Worm (Caenorhabditis elegans): Measurements from ENCODE around the gene dpy-26.
A peak's percentile ranks its signal among the peaks of the same experiment; 100 is the strongest.

The dpy-26 gene

ce11 chrIV:12417536-12418195 lies 33.5 kb downstream of the dpy-26 start, which contains the start of gene F08G5.3 (continued):
- no peak for TF ChIP-seq fkh-6 (tag; optimal IDR thresholded peaks at IDR 0.05)
- TF ChIP-seq pag-3 (tag; optimal IDR thresholded peaks at IDR 0.05; ENCODE audit: borderline replicate concordance): no peak
- peak; percentile 27 for TF ChIP-seq T23F11.4 (GFP tag; optimal IDR thresholded peaks at IDR 0.05)
- peak; percentile 13 for TF ChIP-seq ceh-14 (tag; optimal IDR thresholded peaks at IDR 0.05)
- no peak for TF ChIP-seq ama-1 (optimal IDR thresholded peaks at IDR 0.05)
- no peak for TF ChIP-seq nfya-1 (tag; optimal IDR thresholded peaks at IDR 0.05)
- no peak for TF ChIP-seq unc-55 (GFP tag; optimal IDR thresholded peaks at IDR 0.05)
- peak; percentile 31 for TF ChIP-seq ceh-18 (tag; optimal IDR thresholded peaks at IDR 0.05)
- no peak for TF ChIP-seq rnt-1 (tag; optimal IDR thresholded peaks at IDR 0.05)
- TF ChIP-seq fkh-10 (GFP tag; optimal IDR thresholded peaks at IDR 0.05): no peak
- TF ChIP-seq ceh-45 (GFP tag; IDR thresholded peaks at IDR 0.05): no peak
- TF ChIP-seq ceh-9 (tag; optimal IDR thresholded peaks at IDR 0.05): no peak
- TF ChIP-seq ttx-3 (tag; optimal IDR thresholded peaks at IDR 0.05): no peak
- TF ChIP-seq unc-42 (tag; optimal IDR thresholded peaks at IDR 0.05): peak; percentile 62
- TF ChIP-seq ceh-31 (tag; optimal IDR thresholded peaks at IDR 0.05): no peak
- TF ChIP-seq gmeb-2 (tag; optimal IDR thresholded peaks at IDR 0.05): no peak
- no peak for TF ChIP-seq pqm-1 (tag; optimal IDR thresholded peaks at IDR 0.05)
- TF ChIP-seq ahr-1 (tag; optimal IDR thresholded peaks at IDR 0.05): no peak
- no peak for TF ChIP-seq sdc-2 (tag; optimal IDR thresholded peaks at IDR 0.05)
- no peak for TF ChIP-seq unc-86 (tag; optimal IDR thresholded peaks at IDR 0.05)
- peak; percentile 33 for TF ChIP-seq ceh-6 (GFP tag; optimal IDR thresholded peaks at IDR 0.05)
- TF ChIP-seq eyg-1 (tag; optimal IDR thresholded peaks at IDR 0.05): no peak

ce11 chrIV:12416629-12417404 lies 34.3 kb downstream of the dpy-26 start:
- TF ChIP-seq hlh-6 (tag; optimal IDR thresholded peaks at IDR 0.05): peak; percentile 44
- TF ChIP-seq F13H6.1 (tag; optimal IDR thresholded peaks at IDR 0.05): no peak
- peak; percentile 22 for TF ChIP-seq dve-1 (tag; optimal IDR thresholded peaks at IDR 0.05)
- peak; percentile 46 for TF ChIP-seq ceh-19 (GFP tag; optimal IDR thresholded peaks at IDR 0.05)
- peak; percentile 8 for TF ChIP-seq nhr-232 (tag; optimal IDR thresholded peaks at IDR 0.05)
- TF ChIP-seq hlh-13 (GFP tag; optimal IDR thresholded peaks at IDR 0.05): peak; percentile 31
- no peak for TF ChIP-seq ceh-34 (tag; optimal IDR thresholded peaks at IDR 0.05)
- no peak for TF ChIP-seq pha-4 (tag; optimal IDR thresholded peaks at IDR 0.05)
- TF ChIP-seq C38D4.7 (GFP tag; optimal IDR thresholded peaks at IDR 0.05): peak; percentile 40
- no peak for TF ChIP-seq pat-9 (tag; optimal IDR thresholded peaks at IDR 0.05)
- peak; percentile 34 for TF ChIP-seq che-1 (tag; optimal IDR thresholded peaks at IDR 0.05)

DNA sequence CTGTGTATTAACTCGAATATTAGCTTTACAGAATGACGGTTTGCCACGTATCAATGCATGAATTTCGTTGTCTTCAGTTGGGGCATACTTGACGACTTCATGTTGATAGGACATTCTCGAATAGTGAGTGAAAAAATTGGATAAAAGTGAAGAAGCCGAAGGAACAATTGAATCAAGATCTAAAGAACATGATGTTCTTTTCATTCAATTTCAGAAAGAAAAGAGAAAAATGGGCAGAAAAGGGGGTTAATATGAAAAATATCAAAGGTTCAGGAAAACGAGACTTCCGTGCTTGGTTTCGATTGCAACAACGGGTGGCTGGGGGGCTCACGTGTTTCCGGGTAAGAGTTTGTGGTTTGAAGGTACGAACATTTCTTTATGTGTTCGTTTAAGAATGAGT lies 36.5 kb downstream of the dpy-26 start:
- TF ChIP-seq odd-2 (tag; optimal IDR thresholded peaks at IDR 0.05) (no peak), elt-4 (tag; optimal IDR thresholded peaks at IDR 0.05) (no peak), ceh-30 (tag; optimal IDR thresholded peaks at IDR 0.05) (no peak), ref-2 (tag; optimal IDR thresholded peaks at IDR 0.05) (no peak), hlh-13 (GFP tag; optimal IDR thresholded peaks at IDR 0.05) (no peak), C38D4.7 (GFP tag; optimal IDR thresholded peaks at IDR 0.05) (no peak), lim-6 (tag; optimal IDR thresholded peaks at IDR 0.05) (no peak), tbx-7 (tag; optimal IDR thresholded peaks at IDR 0.05) (no peak), che-1 (tag; optimal IDR thresholded peaks at IDR 0.05) (no peak), ceh-2 (tag; optimal IDR thresholded peaks at IDR 0.05) (no peak), nhr-11 (tag; optimal IDR thresholded peaks at IDR 0.05) (no peak), sox-2 (GFP tag; IDR thresholded peaks at IDR 0.05) (no peak), pag-3 (tag; optimal IDR thresholded peaks at IDR 0.05; ENCODE audit: borderline replicate concordance) (no peak)
